Fruit fly (Drosophila melanogaster) whole organism, embryonic: ENCODE results near the gene Lsp1alpha.

Source experiments
- Asciz ChIP-seq: fragments of 200-800 bp; sonication (Bioruptor generic); optimal IDR thresholded peaks from 2 replicates; lab custom pipeline; 2017; ENCODE audit warnings: missing biosample characterization, mild to moderate bottlenecking, missing genetic modification characterization, missing genetic modification reagents
- CG10654 ChIP-seq: fragments of 200-800 bp; sonication (Bioruptor generic); optimal IDR thresholded peaks from 2 replicates; lab custom pipeline; 2016; ENCODE audit warnings: missing biosample characterization, missing genetic modification characterization
- CG10979 ChIP-seq: fragments of 200-800 bp; sonication (Bioruptor generic); optimal IDR thresholded peaks from 2 replicates; lab custom pipeline; 2018; ENCODE audit warnings: missing biosample characterization, mild to moderate bottlenecking, missing genetic modification characterization, moderate library complexity
- CG11085 ChIP-seq: fragments of 200-800 bp; sonication (Bioruptor generic); IDR thresholded peaks from 2 replicates; pipeline ENCODE4 v1.3.6; 2022; ENCODE audit warnings: missing biosample characterization, missing genetic modification characterization
- CG12219 ChIP-seq: fragments of 200-800 bp; sonication (Bioruptor generic); optimal IDR thresholded peaks from 3 replicates; lab custom pipeline; 2018; ENCODE audit warnings: missing biosample characterization, mild to moderate bottlenecking, missing genetic modification characterization
- CG12236 ChIP-seq: fragments of 200-800 bp; sonication (Bioruptor generic); optimal IDR thresholded peaks from 2 replicates; lab custom pipeline; 2016; ENCODE audit warnings: missing biosample characterization, missing genetic modification characterization
- CG12391 ChIP-seq: fragments of 200-800 bp; sonication (Bioruptor generic); optimal IDR thresholded peaks from 3 replicates; lab custom pipeline; 2018; ENCODE audit warnings: missing biosample characterization, mild to moderate bottlenecking, missing genetic modification characterization, moderate library complexity
- CG13894 ChIP-seq: fragments of 200-800 bp; sonication (Bioruptor generic); optimal IDR thresholded peaks from 3 replicates; lab custom pipeline; 2018; ENCODE audit warnings: missing biosample characterization, mild to moderate bottlenecking, missing genetic modification characterization, moderate library complexity
- CG15269 ChIP-seq: fragments of 200-800 bp; sonication (Bioruptor generic); optimal IDR thresholded peaks from 2 replicates; lab custom pipeline; 2018; ENCODE audit warnings: missing biosample characterization, mild to moderate bottlenecking, missing genetic modification characterization, moderate library complexity
- CG16813 ChIP-seq: fragments of 200-800 bp; sonication (Bioruptor generic); IDR thresholded peaks from 3 replicates; pipeline ENCODE4 v1.3.6; 2022; ENCODE audit warnings: missing biosample characterization, missing genetic modification characterization; ENCODE audit not compliant: partially characterized antibody
- CG17568 ChIP-seq: fragments of 200-800 bp; sonication (Bioruptor generic); optimal IDR thresholded peaks from 2 replicates; lab custom pipeline; 2018; ENCODE audit warnings: missing biosample characterization, mild to moderate bottlenecking, missing genetic modification characterization, moderate library complexity
- CG1792 ChIP-seq: fragments of 200-800 bp; sonication (Bioruptor generic); optimal IDR thresholded peaks from 2 replicates; lab custom pipeline; 2016; ENCODE audit warnings: missing biosample characterization, missing genetic modification characterization
- CG18476 ChIP-seq: fragments of 200-800 bp; sonication (Bioruptor generic); optimal IDR thresholded peaks from 2 replicates; lab custom pipeline; 2016; ENCODE audit warnings: missing biosample characterization, mild to moderate bottlenecking, missing genetic modification characterization
- CG33557 ChIP-seq: fragments of 200-800 bp; sonication (Bioruptor generic); optimal IDR thresholded peaks from 2 replicates; lab custom pipeline; 2019; ENCODE audit warnings: missing biosample characterization, mild to moderate bottlenecking, missing genetic modification characterization, moderate library complexity
- CG3995 ChIP-seq: fragments of 200-800 bp; sonication (Bioruptor generic); optimal IDR thresholded peaks from 3 replicates; lab custom pipeline; 2016; ENCODE audit warnings: missing biosample characterization, missing genetic modification characterization
- CG6654 ChIP-seq: fragments of 200-800 bp; sonication (Bioruptor generic); optimal IDR thresholded peaks from 2 replicates; lab custom pipeline; 2017; ENCODE audit warnings: missing biosample characterization, mild to moderate bottlenecking, missing genetic modification characterization
- CG7556 ChIP-seq: fragments of 200-800 bp; sonication (Bioruptor generic); optimal IDR thresholded peaks from 2 replicates; lab custom pipeline; 2017; ENCODE audit warnings: missing biosample characterization, mild to moderate bottlenecking, missing genetic modification characterization
- CG7839 ChIP-seq: fragments of 200-800 bp; sonication (Bioruptor generic); optimal IDR thresholded peaks from 3 replicates; lab custom pipeline; 2018; ENCODE audit warnings: missing biosample characterization, mild to moderate bottlenecking, missing genetic modification characterization, moderate library complexity
- CG8478 ChIP-seq: fragments of >200 bp; optimal IDR thresholded peaks from 2 replicates; lab custom pipeline; 2018
- CG9817 ChIP-seq: fragments of 200-800 bp; sonication (Bioruptor generic); optimal IDR thresholded peaks from 2 replicates; lab custom pipeline; 2018; ENCODE audit warnings: missing biosample characterization, mild to moderate bottlenecking, missing genetic modification characterization, moderate library complexity
- CHES-1-like ChIP-seq: fragments of 200-800 bp; sonication (Bioruptor generic); optimal IDR thresholded peaks from 2 replicates; lab custom pipeline; 2016; ENCODE audit warnings: missing biosample characterization, missing genetic modification characterization
- CkIIα-i1 ChIP-seq: fragments of 200-800 bp; sonication (Bioruptor generic); IDR thresholded peaks from 2 replicates; pipeline ENCODE4 v1.3.6; 2022; ENCODE audit warnings: missing biosample characterization, missing genetic modification characterization
- Deaf1 ChIP-seq: fragments of 200-800 bp; optimal IDR thresholded peaks from 3 replicates; lab custom pipeline; 2019; ENCODE audit warnings: missing biosample characterization, mild to moderate bottlenecking, missing genetic modification characterization, moderate library complexity
- HLH54F ChIP-seq: fragments of 200-800 bp; sonication (Bioruptor generic); optimal IDR thresholded peaks from 3 replicates; lab custom pipeline; 2016; ENCODE audit warnings: missing biosample characterization, missing genetic modification characterization
- MBD-R2 ChIP-seq: fragments of 200-800 bp; sonication (Bioruptor generic); IDR thresholded peaks from 2 replicates; pipeline ENCODE4 v1.3.6; 2022; ENCODE audit warnings: missing biosample characterization, missing genetic modification characterization
- Oaz ChIP-seq: fragments of 200-800 bp; sonication (Bioruptor generic); IDR thresholded peaks from 2 replicates; pipeline ENCODE4 v1.3.6; 2022; ENCODE audit warnings: missing biosample characterization, missing genetic modification characterization
- Side ChIP-seq: fragments of 200-800 bp; sonication (Bioruptor generic); optimal IDR thresholded peaks from 2 replicates; lab custom pipeline; 2016; ENCODE audit warnings: missing biosample characterization, missing genetic modification characterization
- Sox100B ChIP-seq: fragments of 200-800 bp; sonication (Bioruptor generic); optimal IDR thresholded peaks from 3 replicates; lab custom pipeline; 2018; ENCODE audit warnings: missing biosample characterization, mild to moderate bottlenecking, missing genetic modification characterization
- Sry-δ ChIP-seq: fragments of 200-800 bp; sonication (Bioruptor generic); optimal IDR thresholded peaks from 2 replicates; lab custom pipeline; 2016; ENCODE audit warnings: missing biosample characterization, missing genetic modification characterization
- YL-1 ChIP-seq: fragments of 200-800 bp; sonication (Bioruptor generic); optimal IDR thresholded peaks from 3 replicates; lab custom pipeline; 2017; ENCODE audit warnings: missing biosample characterization, mild to moderate bottlenecking, missing genetic modification characterization
- ac ChIP-seq: fragments of 200-800 bp; sonication (Bioruptor generic); optimal IDR thresholded peaks from 3 replicates; lab custom pipeline; 2017; ENCODE audit warnings: missing biosample characterization, mild to moderate bottlenecking, missing genetic modification characterization
- al ChIP-seq: fragments of 200-800 bp; sonication (Bioruptor generic); IDR thresholded peaks from 2 replicates; pipeline ENCODE4 v1.3.6; 2022; ENCODE audit warnings: missing biosample characterization, missing genetic modification characterization
- az2 ChIP-seq: fragments of 200-800 bp; sonication (Bioruptor generic); optimal IDR thresholded peaks from 3 replicates; lab custom pipeline; 2016; ENCODE audit warnings: missing biosample characterization, missing genetic modification characterization
- chinmo ChIP-seq: fragments of 200-800 bp; sonication (Bioruptor generic); IDR thresholded peaks from 4 replicates; pipeline ENCODE4 v1.3.6; 2022; ENCODE audit warnings: missing biosample characterization, missing genetic modification characterization; ENCODE audit not compliant: partially characterized antibody
- disco-r ChIP-seq: fragments of 200-800 bp; sonication (Bioruptor generic); optimal IDR thresholded peaks from 2 replicates; lab custom pipeline; 2016; ENCODE audit warnings: missing biosample characterization, missing genetic modification characterization
- dysf ChIP-seq: fragments of 200-800 bp; sonication (Bioruptor generic); IDR thresholded peaks from 3 replicates; pipeline ENCODE4 v1.3.6; 2022; ENCODE audit warnings: missing biosample characterization, missing genetic modification characterization
- eve ChIP-seq, 2 experiments: fragments of >200 bp; optimal IDR thresholded peaks; 2 replicates each; lab custom pipeline; 2017; ENCODE audit warnings: missing biosample characterization in 2 of 2, missing genetic modification characterization in 2 of 2
- ewg ChIP-seq: fragments of 200-800 bp; sonication (Bioruptor generic); optimal IDR thresholded peaks from 3 replicates; lab custom pipeline; 2017; ENCODE audit warnings: mild to moderate bottlenecking, missing biosample characterization, missing genetic modification reagents, missing genetic modification characterization
- gro ChIP-seq: fragments of 200-800 bp; sonication (Bioruptor generic); optimal IDR thresholded peaks from 2 replicates; lab custom pipeline; 2016; ENCODE audit warnings: missing biosample characterization, missing genetic modification characterization
- gt ChIP-seq: fragments of 200-800 bp; sonication (Bioruptor generic); IDR thresholded peaks from 2 replicates; pipeline ENCODE4 v1.3.6; 2022; ENCODE audit warnings: missing biosample characterization, missing genetic modification characterization
- hb ChIP-seq: fragments of 200-800 bp; sonication (Bioruptor generic); IDR thresholded peaks from 3 replicates; pipeline ENCODE4 v1.3.6; 2022; ENCODE audit warnings: missing biosample characterization, missing genetic modification characterization; ENCODE audit not compliant: partially characterized antibody
- luna ChIP-seq: fragments of 200-800 bp; sonication (Bioruptor generic); optimal IDR thresholded peaks from 2 replicates; lab custom pipeline; 2016; ENCODE audit warnings: missing biosample characterization, missing genetic modification characterization
- maf-S ChIP-seq: fragments of 200-800 bp; sonication (Bioruptor generic); optimal IDR thresholded peaks from 2 replicates; lab custom pipeline; 2016; ENCODE audit warnings: missing biosample characterization, missing genetic modification characterization
- oc ChIP-seq: fragments of 200-800 bp; sonication (Bioruptor generic); optimal IDR thresholded peaks from 2 replicates; lab custom pipeline; 2018; ENCODE audit warnings: missing biosample characterization, mild to moderate bottlenecking, missing genetic modification characterization, moderate library complexity
- pho ChIP-seq: fragments of 200-800 bp; sonication (Bioruptor generic); optimal IDR thresholded peaks from 2 replicates; lab custom pipeline; 2016; ENCODE audit warnings: missing biosample characterization, missing genetic modification characterization
- sens-2 ChIP-seq: fragments of 200-800 bp; sonication (Bioruptor generic); IDR thresholded peaks from 2 replicates; pipeline ENCODE4 v1.3.6; 2022; ENCODE audit warnings: missing biosample characterization, missing genetic modification characterization
- stc ChIP-seq: fragments of 200-800 bp; sonication (Bioruptor generic); IDR thresholded peaks from 2 replicates; pipeline ENCODE4 v1.3.6; 2022; ENCODE audit warnings: missing biosample characterization, missing genetic modification characterization
- stwl ChIP-seq: fragments of 200-800 bp; sonication (Bioruptor generic); optimal IDR thresholded peaks from 3 replicates; lab custom pipeline; 2018; ENCODE audit warnings: missing biosample characterization, mild to moderate bottlenecking, missing genetic modification characterization, moderate library complexity
- trem ChIP-seq: fragments of 200-800 bp; optimal IDR thresholded peaks from 3 replicates; lab custom pipeline; 2019; ENCODE audit warnings: missing biosample characterization, mild to moderate bottlenecking, missing genetic modification characterization, moderate library complexity
- twi ChIP-seq: fragments of 200-800 bp; optimal IDR thresholded peaks from 2 replicates; lab custom pipeline; 2019; ENCODE audit warnings: missing biosample characterization, mild to moderate bottlenecking, missing genetic modification characterization, moderate library complexity
- wor ChIP-seq: fragments of 200-800 bp; sonication (Bioruptor generic); IDR thresholded peaks from 2 replicates; pipeline ENCODE4 v1.3.6; 2022; ENCODE audit warnings: missing biosample characterization, missing genetic modification characterization
- z ChIP-seq: fragments of 200-800 bp; sonication (Bioruptor generic); IDR thresholded peaks from 3 replicates; pipeline ENCODE4 v1.3.6; 2022; ENCODE audit warnings: missing biosample characterization, missing genetic modification characterization

The Lsp1alpha gene

DNA sequence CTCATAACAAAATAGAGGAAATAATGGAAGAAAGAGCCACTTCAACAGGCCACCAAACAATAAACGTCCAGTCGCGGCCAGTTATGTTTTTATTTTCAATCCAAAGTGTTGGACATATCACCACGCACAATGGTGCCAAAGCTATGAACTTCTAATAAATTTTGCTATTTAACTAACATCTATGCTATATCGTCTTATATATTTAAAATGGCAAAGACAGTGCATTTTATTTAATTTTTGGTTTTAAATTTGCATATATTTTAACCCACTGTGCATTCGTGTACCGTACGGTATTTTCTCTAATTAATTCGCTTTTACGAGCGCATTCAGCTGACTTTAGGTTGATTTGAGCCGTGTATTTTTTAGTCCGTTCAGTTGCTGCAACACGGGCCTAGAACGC, 35.7 kb upstream of the Lsp1alpha start, which contains the start of gene CG15927:
Gene CG15927, plus strand, starts transcription at position 372 of the 400 bp plus-strand sequence.
- peak; percentile 67 for TF ChIP-seq CG12391 (tag; lab: Kevin White, UChicago)
- TF ChIP-seq YL-1 (GFP tag; lab: Kevin White, UChicago) = no peak
- peak; percentile 60; the same call in 1 of the 2 replicates for TF ChIP-seq sens-2 (GFP tag; lab: Robert Waterston, UW)
- peak; percentile 22 for TF ChIP-seq CG17568 (GFP tag; lab: Kevin White, UChicago)
- no peak for TF ChIP-seq dysf
- peak in 1 of 2 experiments; percentile 63 for TF ChIP-seq eve (GFP tag; optimal IDR thresholded peaks at IDR 0.05; lab: Kevin White, UChicago)
- no peak for TF ChIP-seq CG11085 (GFP tag; lab: Robert Waterston, UW)
- no peak for TF ChIP-seq z
- TF ChIP-seq chinmo (GFP tag; lab: Robert Waterston, UW) = no peak
- TF ChIP-seq CG12236 (GFP tag; lab: Kevin White, UChicago) = no peak
- TF ChIP-seq CG13894 (tag; lab: Kevin White, UChicago) = no peak
- TF ChIP-seq ac (GFP tag; lab: Kevin White, UChicago) = no peak
- no peak for TF ChIP-seq CG33557
- no peak for TF ChIP-seq gt (GFP tag; lab: Robert Waterston, UW)
- TF ChIP-seq al (GFP tag; lab: Robert Waterston, UW) = no peak
- TF ChIP-seq gro (GFP tag; lab: Kevin White, UChicago) = no peak
- no peak for TF ChIP-seq maf-S
- peak; percentile 72 for TF ChIP-seq CG10979
- peak; percentile 53 for TF ChIP-seq Sox100B
- no peak for TF ChIP-seq stwl (tag; lab: Kevin White, UChicago)
- no peak for TF ChIP-seq Side
- no peak for TF ChIP-seq stc (GFP tag; lab: Robert Waterston, UW)
- no peak for TF ChIP-seq disco-r (GFP tag; lab: Kevin White, UChicago)
- TF ChIP-seq CG8478 (lab: Kevin White, UChicago) = no peak
- no peak for TF ChIP-seq CG1792 (GFP tag; lab: Kevin White, UChicago)
- TF ChIP-seq CG10654 = no peak
- peak; percentile 35 for TF ChIP-seq CG7556
- peak; percentile 54 for TF ChIP-seq CG15269 (tag; lab: Kevin White, UChicago)
- no peak for TF ChIP-seq hb (GFP tag; lab: Robert Waterston, UW)
- peak; percentile 28; the same call in 1 of the 2 replicates for TF ChIP-seq MBD-R2 (GFP tag; lab: Robert Waterston, UW)
- TF ChIP-seq Sry-δ (GFP tag; lab: Kevin White, UChicago) = no peak
- TF ChIP-seq CG6654 (GFP tag; lab: Kevin White, UChicago) = peak; percentile 16
- peak; percentile 33 for TF ChIP-seq CG18476 (GFP tag; lab: Kevin White, UChicago)
- TF ChIP-seq HLH54F = no peak
- TF ChIP-seq Oaz = peak; percentile 45
- TF ChIP-seq oc (tag; lab: Kevin White, UChicago) = peak; percentile 55
- TF ChIP-seq trem (tag; lab: Kevin White, UChicago) = peak; percentile 30
- TF ChIP-seq twi (tag; lab: Kevin White, UChicago) = no peak
- no peak for TF ChIP-seq CG16813
- TF ChIP-seq CG9817 (tag; lab: Kevin White, UChicago) = no peak
- TF ChIP-seq CG3995 (GFP tag; lab: Kevin White, UChicago) = no peak
- peak; percentile 44 for TF ChIP-seq ewg
- TF ChIP-seq wor = peak; percentile 62
- peak; percentile 42 for TF ChIP-seq az2
- TF ChIP-seq Asciz (GFP tag; lab: Kevin White, UChicago) = peak; percentile 54
- TF ChIP-seq luna = no peak
- TF ChIP-seq CHES-1-like = no peak
- no peak for TF ChIP-seq pho (GFP tag; lab: Kevin White, UChicago)
- TF ChIP-seq CkIIα-i1 = no peak
- peak; percentile 25 for TF ChIP-seq Deaf1 (tag; lab: Kevin White, UChicago)
- TF ChIP-seq CG7839 (tag; lab: Kevin White, UChicago) = peak; percentile 67
- TF ChIP-seq CG12219 (GFP tag; lab: Kevin White, UChicago) = peak; percentile 38
